Worm (Caenorhabditis elegans) whole organism, L2 larva: ENCODE results near the gene Y48B6A.13.

Experiments used
- C34F6.9 ChIP-seq: fragments of 150-350 bp; optimal IDR thresholded peaks from 2 replicates; lab custom pipeline; 2014; ENCODE audit warnings: missing biosample characterization, missing genetic modification characterization
- F13H6.1 ChIP-seq: sonication (generic microtip); optimal IDR thresholded peaks from 2 replicates; lab custom pipeline; 2016; ENCODE audit warnings: missing genetic modification characterization, missing compliant biosample characterization
- R02D3.7 ChIP-seq: fragments of 150-350 bp; optimal IDR thresholded peaks from 2 replicates; lab custom pipeline; 2014; ENCODE audit warnings: missing biosample characterization, missing genetic modification characterization
- aly-2 ChIP-seq: fragments of 150-350 bp; optimal IDR thresholded peaks from 2 replicates; lab custom pipeline; 2014; ENCODE audit warnings: missing biosample characterization, missing genetic modification characterization
- ama-1 ChIP-seq: fragments of 150-350 bp; optimal IDR thresholded peaks from 2 replicates; lab custom pipeline; 2018; ENCODE audit warnings: inconsistent platforms
- blmp-1 ChIP-seq: sonication (generic microtip); optimal IDR thresholded peaks from 2 replicates; lab custom pipeline; 2017; ENCODE audit warnings: missing genetic modification characterization, mild to moderate bottlenecking, missing compliant biosample characterization, antibody characterized with exemption, moderate library complexity; ENCODE audit not compliant: insufficient read depth
- ceh-16 ChIP-seq: fragments of 150-350 bp; optimal IDR thresholded peaks from 2 replicates; lab custom pipeline; 2014; ENCODE audit warnings: missing biosample characterization, missing genetic modification characterization
- ceh-82 ChIP-seq: fragments of 150-350 bp; optimal IDR thresholded peaks from 2 replicates; lab custom pipeline; 2014; ENCODE audit warnings: missing biosample characterization, missing genetic modification characterization
- crh-2 ChIP-seq: sonication (generic microtip); optimal IDR thresholded peaks from 2 replicates; lab custom pipeline; 2017; ENCODE audit warnings: missing biosample characterization, missing genetic modification characterization
- dmd-4 ChIP-seq: sonication (generic microtip); optimal IDR thresholded peaks from 2 replicates; lab custom pipeline; 2017; ENCODE audit warnings: missing biosample characterization, missing genetic modification characterization
- egl-27 ChIP-seq: sonication (generic microtip); optimal IDR thresholded peaks from 3 replicates; lab custom pipeline; 2017; ENCODE audit warnings: missing biosample characterization, missing genetic modification reagents, missing genetic modification characterization
- elt-1 ChIP-seq: fragments of 150-350 bp; optimal IDR thresholded peaks from 2 replicates; lab custom pipeline; 2014; ENCODE audit warnings: missing biosample characterization, missing genetic modification characterization
- elt-3 ChIP-seq: sonication (generic microtip); optimal IDR thresholded peaks from 2 replicates; lab custom pipeline; 2017; ENCODE audit warnings: missing biosample characterization, missing genetic modification characterization
- fos-1 ChIP-seq: fragments of 150-350 bp; optimal IDR thresholded peaks from 2 replicates; lab custom pipeline; 2014; ENCODE audit warnings: missing biosample characterization, missing genetic modification characterization
- gmeb-1 ChIP-seq: fragments of 150-350 bp; optimal IDR thresholded peaks from 2 replicates; lab custom pipeline; 2014; ENCODE audit warnings: missing biosample characterization, missing genetic modification characterization
- lin-11 ChIP-seq: fragments of 150-350 bp; sonication (generic microtip); optimal IDR thresholded peaks from 2 replicates; lab custom pipeline; 2014; ENCODE audit warnings: missing biosample characterization, missing genetic modification characterization, inconsistent platforms, mixed read lengths
- lin-13 ChIP-seq: fragments of 150-350 bp; optimal IDR thresholded peaks from 2 replicates; lab custom pipeline; 2014; ENCODE audit warnings: missing biosample characterization, missing genetic modification reagents, missing genetic modification characterization
- lsy-2 ChIP-seq, 2 experiments: fragments of 150-350 bp in 1 of 2; sonication (generic microtip) in 1 of 2; optimal IDR thresholded peaks; 2 replicates each; lab custom pipeline; 2014 to 2017; ENCODE audit warnings: missing biosample characterization in 2 of 2, missing genetic modification characterization in 2 of 2
- mab-5 ChIP-seq: fragments of 150-350 bp; optimal IDR thresholded peaks from 2 replicates; lab custom pipeline; 2014; ENCODE audit warnings: missing biosample characterization, missing genetic modification characterization
- mbf-1 ChIP-seq: sonication (generic microtip); optimal IDR thresholded peaks from 2 replicates; lab custom pipeline; 2017; ENCODE audit warnings: missing biosample characterization, missing genetic modification characterization
- mdl-1 ChIP-seq, 2 experiments: fragments of 150-350 bp in 1 of 2; sonication (generic microtip) in 1 of 2; optimal IDR thresholded peaks; 2 replicates each; lab custom pipeline; 2017; ENCODE audit warnings: missing biosample characterization in 2 of 2, missing genetic modification characterization in 2 of 2
- nhr-10 ChIP-seq: sonication (generic microtip); optimal IDR thresholded peaks from 2 replicates; lab custom pipeline; 2017; ENCODE audit warnings: missing biosample characterization, missing genetic modification characterization
- nhr-11 ChIP-seq: fragments of 150-350 bp; optimal IDR thresholded peaks from 2 replicates; lab custom pipeline; 2014; ENCODE audit warnings: missing biosample characterization, missing genetic modification characterization
- nhr-12 ChIP-seq: fragments of 150-350 bp; optimal IDR thresholded peaks from 2 replicates; lab custom pipeline; 2014; ENCODE audit warnings: missing biosample characterization, missing genetic modification characterization
- nhr-129 ChIP-seq: fragments of 150-350 bp; optimal IDR thresholded peaks from 2 replicates; lab custom pipeline; 2014; ENCODE audit warnings: missing biosample characterization, missing genetic modification characterization
- nhr-21 ChIP-seq: fragments of 150-350 bp; optimal IDR thresholded peaks from 2 replicates; lab custom pipeline; 2014; ENCODE audit warnings: missing biosample characterization, missing genetic modification characterization
- nhr-25 ChIP-seq: fragments of 150-350 bp; sonication (generic microtip); optimal IDR thresholded peaks from 3 replicates; lab custom pipeline; 2014; ENCODE audit warnings: missing biosample characterization, missing genetic modification characterization
- nhr-77 ChIP-seq: fragments of 150-350 bp; optimal IDR thresholded peaks from 2 replicates; lab custom pipeline; 2014; ENCODE audit warnings: missing biosample characterization, missing genetic modification characterization
- peb-1 ChIP-seq: fragments of 150-350 bp; optimal IDR thresholded peaks from 2 replicates; lab custom pipeline; 2014; ENCODE audit warnings: missing biosample characterization, missing genetic modification characterization
- sem-4 ChIP-seq: fragments of 150-350 bp; optimal IDR thresholded peaks from 2 replicates; lab custom pipeline; 2014; ENCODE audit warnings: missing biosample characterization, missing genetic modification reagents, missing genetic modification characterization
- sma-3 ChIP-seq: sonication (generic microtip); optimal IDR thresholded peaks from 2 replicates; lab custom pipeline; 2016; ENCODE audit warnings: missing genetic modification reagents, missing genetic modification characterization, missing compliant biosample characterization
- sma-9 ChIP-seq, 2 experiments: fragments of 150-350 bp in 1 of 2; sonication (generic microtip) in 1 of 2; optimal IDR thresholded peaks; 2 replicates each; lab custom pipeline; 2014 to 2016; ENCODE audit warnings: missing genetic modification characterization in 2 of 2, mild to moderate bottlenecking in 1 of 2, missing biosample characterization in 1 of 2, missing compliant biosample characterization in 1 of 2, missing genetic modification reagents in 1 of 2, moderate library complexity in 1 of 2
- snpc-4 ChIP-seq: fragments of 150-350 bp; optimal IDR thresholded peaks from 2 replicates; lab custom pipeline; 2014; ENCODE audit warnings: missing biosample characterization, missing genetic modification characterization
- unc-39 ChIP-seq: fragments of 150-350 bp; optimal IDR thresholded peaks from 2 replicates; lab custom pipeline; 2014; ENCODE audit warnings: missing biosample characterization, missing genetic modification characterization
- unc-55 ChIP-seq: fragments of 150-350 bp; sonication (generic microtip); optimal IDR thresholded peaks from 3 replicates; lab custom pipeline; 2014; ENCODE audit warnings: missing biosample characterization, missing genetic modification reagents, missing genetic modification characterization
- unc-62 ChIP-seq: fragments of 150-350 bp; optimal IDR thresholded peaks from 2 replicates; lab custom pipeline; 2014; ENCODE audit warnings: missing biosample characterization, missing genetic modification reagents, missing genetic modification characterization
- zag-1 ChIP-seq: fragments of 150-350 bp; optimal IDR thresholded peaks from 2 replicates; lab custom pipeline; 2014; ENCODE audit warnings: missing biosample characterization, missing genetic modification characterization
- ztf-1 ChIP-seq: fragments of 200-800 bp; sonication (Bioruptor generic); conservative IDR thresholded peaks from 2 replicates; pipeline ENCODE4 v1.3.6; 2022; ENCODE audit warnings: missing genetic modification characterization, missing compliant biosample characterization
- ztf-11 ChIP-seq: sonication (generic microtip); optimal IDR thresholded peaks from 2 replicates; lab custom pipeline; 2017; ENCODE audit warnings: missing biosample characterization, missing genetic modification characterization
- ztf-4 ChIP-seq: fragments of 150-350 bp; optimal IDR thresholded peaks from 2 replicates; lab custom pipeline; 2014; ENCODE audit warnings: missing biosample characterization, missing genetic modification characterization

Gene Y48B6A.13

DNA sequence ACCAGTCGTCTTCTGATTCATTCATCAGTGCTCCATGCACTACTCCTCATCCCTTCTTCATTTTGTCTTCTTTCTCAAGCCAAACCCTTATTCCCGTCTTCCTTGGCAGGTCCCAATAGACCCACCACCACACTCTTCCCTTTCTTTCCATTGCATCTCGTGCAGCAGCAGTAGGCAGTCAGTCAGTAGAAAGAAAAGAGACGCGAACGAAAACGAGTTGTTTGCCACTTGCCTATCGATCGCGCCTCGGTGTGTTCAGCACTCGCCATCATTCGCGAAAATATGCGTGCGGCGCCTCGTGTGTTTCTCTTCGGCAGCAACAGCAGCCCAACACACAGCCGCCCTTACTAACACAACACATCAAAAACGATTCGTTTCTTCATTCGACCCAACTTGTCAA lies 23.4 kb upstream of the Y48B6A.13 start (continued):
- no peak for TF ChIP-seq nhr-12 (tag; lab: Kevin White, UChicago)
- TF ChIP-seq nhr-77 (tag; lab: Kevin White, UChicago) = no peak
- peak; percentile 20 for TF ChIP-seq gmeb-1
- TF ChIP-seq egl-27 (tag; lab: Kevin White, UChicago) = peak; percentile 14
- TF ChIP-seq sem-4 = no peak
- peak; percentile 31 for TF ChIP-seq mab-5
- TF ChIP-seq lin-13 (GFP tag; lab: Kevin White, UChicago) = peak; percentile 14
- peak; percentile 43 for TF ChIP-seq C34F6.9
- peak; percentile 19 for TF ChIP-seq sma-3 (GFP tag; lab: Kevin White, UChicago)
- TF ChIP-seq lsy-2 (tag; optimal IDR thresholded peaks at IDR 0.05; lab: Kevin White, UChicago) = peak in 1 of 2 experiments; percentile 8
- TF ChIP-seq elt-1 (tag; lab: Kevin White, UChicago) = no peak
- peak; percentile 57 for TF ChIP-seq crh-2 (tag; lab: Kevin White, UChicago)
- TF ChIP-seq ztf-11 = no peak
- no peak for TF ChIP-seq nhr-10
- TF ChIP-seq fos-1 (tag; lab: Kevin White, UChicago) = peak; percentile 48
- no peak for TF ChIP-seq unc-39 (tag; lab: Kevin White, UChicago)

DNA sequence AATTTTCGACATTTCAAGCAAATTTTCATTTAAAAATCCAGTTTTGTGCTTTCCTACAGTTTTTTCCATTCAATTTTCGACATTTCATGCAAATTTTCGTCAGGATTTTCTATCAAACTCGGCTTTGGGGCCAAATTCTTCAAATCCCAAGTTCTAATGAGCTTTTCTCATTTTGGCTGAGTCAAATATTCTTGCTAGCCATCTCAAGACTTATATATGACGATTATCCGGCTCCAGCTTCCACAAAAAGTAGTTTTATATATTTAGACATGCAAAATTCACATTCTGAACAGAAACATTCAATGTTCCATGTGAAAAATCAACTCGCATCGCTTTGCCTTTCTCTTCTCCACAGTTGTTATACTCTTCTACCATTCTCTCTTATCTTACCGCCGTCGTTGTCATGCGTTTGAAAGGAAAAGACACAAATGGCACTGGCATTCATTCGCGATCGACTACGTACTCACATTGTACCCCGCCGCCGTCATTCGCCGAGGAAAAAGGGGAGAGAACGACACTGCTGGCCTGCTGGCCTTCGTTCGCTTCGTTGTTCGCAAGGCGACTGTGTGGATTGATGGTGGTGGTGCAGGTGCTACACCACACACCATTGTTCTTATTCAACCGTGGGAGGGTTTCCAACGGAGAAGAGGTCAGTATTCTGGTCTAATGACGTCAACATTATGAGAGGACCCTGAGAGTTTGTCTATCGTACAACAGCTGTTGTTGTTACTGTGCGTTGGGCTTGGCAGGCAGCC lies 21.9 kb upstream of the Y48B6A.13 start:
- peak; percentile 51 for TF ChIP-seq nhr-129
- peak; percentile 9 for TF ChIP-seq crh-2 (tag; lab: Kevin White, UChicago)
- TF ChIP-seq blmp-1 (tag; lab: Kevin White, UChicago) = peak; percentile 35
- TF ChIP-seq lsy-2 (tag; optimal IDR thresholded peaks at IDR 0.05; lab: Kevin White, UChicago) = no peak
- peak; percentile 36 for TF ChIP-seq gmeb-1
- TF ChIP-seq ztf-11 = no peak
- no peak for TF ChIP-seq dmd-4 (tag; lab: Kevin White, UChicago)
- TF ChIP-seq F13H6.1 (tag; lab: Kevin White, UChicago) = peak; percentile 12
- peak; percentile 66 for TF ChIP-seq fos-1 (tag; lab: Kevin White, UChicago)
- peak; percentile 60 for TF ChIP-seq sma-3 (GFP tag; lab: Kevin White, UChicago)
- peak; percentile 86 for TF ChIP-seq nhr-25 (tag; lab: Kevin White, UChicago)
- no peak for TF ChIP-seq nhr-11

DNA sequence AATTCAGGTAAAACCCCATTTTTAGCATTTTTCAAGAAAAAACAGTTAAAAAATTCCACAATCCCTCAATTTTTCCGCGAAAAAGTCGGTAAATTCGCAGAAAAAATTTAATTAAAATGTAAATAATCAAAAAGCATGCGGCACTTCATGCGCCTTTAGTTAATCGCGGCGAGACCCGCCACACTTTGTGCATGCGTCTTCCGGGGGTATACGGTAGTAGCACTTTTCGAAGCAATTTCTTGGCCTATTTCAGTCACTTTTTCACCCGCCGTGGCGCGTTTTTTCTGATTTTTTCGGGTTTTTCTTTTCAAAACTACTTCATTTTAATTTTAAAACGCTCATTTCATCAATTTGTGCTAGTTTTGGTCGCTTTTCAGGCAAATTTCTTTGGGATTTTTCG lies 21.2 kb upstream of the Y48B6A.13 start:
- no peak for TF ChIP-seq gmeb-1
- no peak for TF ChIP-seq mbf-1
- no peak for TF ChIP-seq unc-62
- TF ChIP-seq nhr-25 (tag; lab: Kevin White, UChicago) = no peak
- no peak for TF ChIP-seq ceh-82 (tag; lab: Kevin White, UChicago)
- TF ChIP-seq ztf-11 = no peak

DNA sequence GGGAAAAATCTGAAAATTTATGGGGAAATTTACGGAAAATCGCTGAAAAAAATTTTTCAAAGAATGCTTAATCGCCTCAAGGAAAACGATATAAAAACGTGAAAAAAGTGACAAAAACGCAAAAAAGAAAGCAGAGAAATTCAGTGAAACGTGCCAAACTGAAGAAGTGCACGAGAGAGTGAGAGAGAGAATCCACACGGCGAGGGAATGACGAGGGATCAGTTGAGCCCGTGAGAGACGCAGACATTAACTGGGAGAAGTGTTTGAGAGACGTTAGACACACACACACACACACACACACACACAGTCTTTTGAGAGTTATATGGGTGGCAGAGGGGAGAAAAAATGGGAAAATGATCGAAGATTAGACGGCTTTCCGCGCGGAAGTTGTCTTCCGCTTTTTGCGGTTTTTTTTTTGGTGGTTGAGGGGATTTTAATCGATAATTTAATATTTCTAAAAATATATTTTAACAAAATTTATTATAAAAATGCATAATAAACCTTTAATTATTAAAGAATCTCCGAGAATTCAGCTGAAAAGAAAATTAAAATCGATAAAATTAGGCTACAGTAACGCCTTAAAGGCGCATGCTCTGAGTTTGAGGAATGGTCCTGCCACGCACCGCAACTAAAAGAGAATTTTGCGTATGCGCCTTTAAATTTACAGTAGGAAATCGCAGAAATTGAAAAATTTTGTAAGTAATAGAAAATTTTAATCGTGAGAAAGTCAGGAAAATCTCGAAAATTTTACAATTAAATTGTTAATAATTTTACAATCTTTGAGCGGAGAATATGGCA lies 18.6 kb upstream of the Y48B6A.13 start:
- TF ChIP-seq ztf-4 (tag; lab: Kevin White, UChicago) = no peak
- peak in 1 of 2 experiments; percentile 78 for TF ChIP-seq lsy-2 (tag; optimal IDR thresholded peaks at IDR 0.05; lab: Kevin White, UChicago)
- TF ChIP-seq mab-5 = no peak
- no peak for TF ChIP-seq aly-2 (tag; lab: Kevin White, UChicago)
- peak; percentile 73 for TF ChIP-seq unc-55
- TF ChIP-seq crh-2 (tag; lab: Kevin White, UChicago) = peak; percentile 77
- no peak for TF ChIP-seq elt-1 (tag; lab: Kevin White, UChicago)
- peak; percentile 33 for TF ChIP-seq sma-9 (GFP tag; optimal IDR thresholded peaks at IDR 0.05; lab: Kevin White, UChicago)
- TF ChIP-seq sma-9 (tag; optimal IDR thresholded peaks at IDR 0.05; lab: Kevin White, UChicago) = no peak
- no peak for TF ChIP-seq ztf-11
- TF ChIP-seq mbf-1 = no peak
- peak; percentile 61 for TF ChIP-seq fos-1 (tag; lab: Kevin White, UChicago)
- TF ChIP-seq blmp-1 (tag; lab: Kevin White, UChicago) = peak; percentile 64
- TF ChIP-seq ceh-82 (tag; lab: Kevin White, UChicago) = no peak
- peak; percentile 22 for TF ChIP-seq snpc-4 (tag; lab: Kevin White, UChicago)
- peak; percentile 57 for TF ChIP-seq F13H6.1 (tag; lab: Kevin White, UChicago)
- TF ChIP-seq C34F6.9 = peak; percentile 88
- TF ChIP-seq nhr-10 = no peak
- peak; percentile 19 for TF ChIP-seq nhr-25 (tag; lab: Kevin White, UChicago)
- TF ChIP-seq unc-39 (tag; lab: Kevin White, UChicago) = no peak
- TF ChIP-seq nhr-21 = peak; percentile 13
- TF ChIP-seq zag-1 (tag; lab: Kevin White, UChicago) = peak; percentile 53
- TF ChIP-seq ceh-16 = no peak
- TF ChIP-seq ama-1 = peak; percentile 69
- TF ChIP-seq mdl-1 (tag; optimal IDR thresholded peaks at IDR 0.05; lab: Kevin White, UChicago) = peak; percentile 47
- no peak for TF ChIP-seq nhr-12 (tag; lab: Kevin White, UChicago)
- TF ChIP-seq ztf-1 (GFP tag; lab: Robert Waterston, UW) = no peak
- TF ChIP-seq sem-4 = peak; percentile 12
- TF ChIP-seq peb-1 (tag; lab: Kevin White, UChicago) = no peak
- TF ChIP-seq nhr-129 = peak; percentile 78
- peak; percentile 31 for TF ChIP-seq gmeb-1
- TF ChIP-seq lin-13 (GFP tag; lab: Kevin White, UChicago) = peak; percentile 56
- TF ChIP-seq unc-62 = no peak
- TF ChIP-seq nhr-11 = no peak
- no peak for TF ChIP-seq lin-11 (tag; lab: Kevin White, UChicago)
- TF ChIP-seq R02D3.7 (tag; lab: Kevin White, UChicago) = no peak
- no peak for TF ChIP-seq elt-3 (tag; lab: Kevin White, UChicago)
